Fruit fly (Drosophila melanogaster): ENCODE measurements around the gene CG13699.

- no peak for TF ChIP-seq cnc (optimal IDR thresholded peaks at IDR 0.05)
- TF ChIP-seq CG7101 (tag; optimal IDR thresholded peaks at IDR 0.05): peak; percentile 25
- no peak for TF ChIP-seq CG12768 (GFP tag; optimal IDR thresholded peaks at IDR 0.05)
- no peak for TF ChIP-seq CG7045 (GFP tag; optimal IDR thresholded peaks at IDR 0.05)
- TF ChIP-seq CG11617 (GFP tag; optimal IDR thresholded peaks at IDR 0.05): no peak
- TF ChIP-seq Hr96 (GFP tag; optimal IDR thresholded peaks at IDR 0.05): no peak
- TF ChIP-seq CG33017 (tag; optimal IDR thresholded peaks at IDR 0.05): no peak
- no peak for TF ChIP-seq Mnt (GFP tag; optimal IDR thresholded peaks at IDR 0.05)
These were observed 19.4 kb downstream of the CG13699 start for dm6 chr3L:18142969-18143368.
